Worm (Caenorhabditis elegans): ENCODE measurements around the gene F09F7.6.

F09F7.6 gene

DNA sequence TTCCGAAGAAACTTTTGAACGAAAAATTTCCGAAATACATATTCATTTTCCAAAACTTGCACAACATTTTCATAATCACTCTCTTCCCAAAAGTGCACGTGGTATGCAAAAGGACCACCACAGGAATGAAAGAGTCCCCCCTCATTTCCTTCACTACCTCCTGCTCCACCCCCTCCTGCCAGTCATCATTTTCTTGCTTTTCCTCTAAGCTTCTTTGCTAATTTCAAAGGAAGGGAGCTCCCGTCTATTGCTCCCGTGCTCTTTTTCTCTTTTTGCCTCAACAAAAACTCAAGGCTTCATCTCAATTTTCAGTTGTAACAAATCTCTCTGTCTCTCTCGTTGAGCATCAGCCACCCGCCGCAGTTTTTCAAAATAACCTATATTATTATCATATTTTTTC is 20.9 kb upstream of the F09F7.6 start:
- TF ChIP-seq unc-120 (tag; optimal IDR thresholded peaks at IDR 0.05; ENCODE audit: poor library complexity, severe bottlenecking) (peak; percentile 30), lin-32 (GFP tag; optimal IDR thresholded peaks at IDR 0.05) (no peak)

DNA sequence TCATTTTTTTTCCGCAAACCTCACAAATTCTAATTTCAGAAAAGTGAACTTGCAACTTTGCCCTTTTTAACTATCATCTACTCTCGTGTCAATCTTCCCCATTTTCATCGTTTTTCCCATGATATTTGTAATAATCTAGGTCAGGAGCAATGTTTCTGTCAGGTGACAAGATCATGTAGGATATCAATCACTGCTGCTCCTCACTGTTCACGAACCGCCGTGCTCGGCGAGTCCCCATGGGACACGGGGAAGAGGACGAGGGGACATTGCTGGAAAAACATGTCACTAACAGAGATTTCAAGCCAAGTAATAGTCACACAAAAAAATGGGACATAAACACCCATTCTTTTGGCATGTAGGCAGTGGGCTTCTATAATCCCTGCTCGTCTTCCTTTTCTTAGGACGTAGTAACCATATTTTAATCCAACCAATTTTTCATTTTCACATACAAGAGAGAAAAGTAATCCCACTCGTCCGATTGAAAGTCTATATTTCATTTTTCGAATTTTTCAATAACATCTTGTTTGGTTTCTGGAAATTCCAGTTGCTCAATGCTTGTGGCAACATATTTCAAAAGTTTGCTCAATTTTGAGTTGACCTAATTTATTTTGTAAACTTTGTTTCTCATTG is 19.0 kb upstream of the F09F7.6 start:
- TF ChIP-seq pha-4 (tag; optimal IDR thresholded peaks at IDR 0.05) (no peak), nhr-12 (tag; optimal IDR thresholded peaks at IDR 0.05) (no peak)

DNA sequence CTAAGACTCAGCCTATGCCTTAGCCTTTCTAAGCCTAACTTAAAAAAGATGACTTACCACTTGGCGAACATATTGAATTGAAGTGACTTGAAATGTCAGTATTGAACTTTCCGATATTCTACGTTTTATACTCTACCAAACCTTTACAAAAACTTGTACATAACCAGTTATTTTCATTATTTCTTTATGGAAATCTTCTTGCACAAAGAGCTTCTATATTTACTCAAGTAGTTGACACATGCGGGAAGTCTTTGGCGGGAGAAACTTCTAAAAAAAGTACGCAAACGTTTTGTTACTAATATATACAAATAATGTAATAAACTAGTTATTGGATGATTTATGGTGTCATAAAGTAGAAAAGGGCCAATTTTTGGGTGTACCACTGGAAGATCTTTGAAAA is 16.7 kb upstream of the F09F7.6 start, which contains the start of gene nspb-12:
nspb-12 (minus strand) TSS at position 101 of the 400 bp plus-strand sequence.
- TF ChIP-seq nhr-12 (tag; optimal IDR thresholded peaks at IDR 0.05) (no peak), mls-2 (tag; optimal IDR thresholded peaks at IDR 0.05) (no peak), ceh-39 (tag; optimal IDR thresholded peaks at IDR 0.05) (no peak), lsy-2 (tag; optimal IDR thresholded peaks at IDR 0.05) (no peak), unc-62 (GFP tag; optimal IDR thresholded peaks at IDR 0.05) (no peak), nhr-2 (tag; optimal IDR thresholded peaks at IDR 0.05) (no peak), mab-5 (tag; optimal IDR thresholded peaks at IDR 0.05) (no peak), nhr-237 (tag; optimal IDR thresholded peaks at IDR 0.05) (no peak), ztf-11 (tag; optimal IDR thresholded peaks at IDR 0.05) (no peak), ceh-83 (GFP tag; optimal IDR thresholded peaks at IDR 0.05) (no peak), nhr-76 (tag; optimal IDR thresholded peaks at IDR 0.05) (no peak), lin-32 (GFP tag; optimal IDR thresholded peaks at IDR 0.05) (no peak), sptf-1 (tag; optimal IDR thresholded peaks at IDR 0.05) (no peak), nhr-28 (tag; optimal IDR thresholded peaks at IDR 0.05) (no peak)

DNA sequence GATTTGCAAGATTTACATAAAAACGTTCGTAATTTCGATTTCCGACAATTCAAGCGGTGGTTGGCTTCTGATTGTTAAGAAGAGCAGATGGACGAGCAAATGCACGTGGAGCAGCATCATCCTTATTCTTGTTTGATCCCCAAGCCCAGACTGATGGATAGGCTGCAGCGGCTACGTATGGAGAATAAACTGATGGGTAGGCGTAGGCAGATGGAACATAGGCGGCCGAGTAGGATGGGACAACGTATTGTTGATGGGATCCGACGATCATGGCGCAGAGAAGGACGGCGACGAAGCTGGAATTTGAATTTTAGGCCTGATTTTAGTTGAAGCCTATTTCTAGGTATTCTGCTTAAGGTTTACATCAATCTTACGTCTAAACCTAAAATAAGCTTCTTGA is 16.3 kb upstream of the F09F7.6 start:
- no peak for TF ChIP-seq lin-13 (tag; optimal IDR thresholded peaks at IDR 0.05)
- no peak for TF ChIP-seq unc-39 (tag; optimal IDR thresholded peaks at IDR 0.05)
- TF ChIP-seq ztf-11 (tag; optimal IDR thresholded peaks at IDR 0.05) = no peak
- TF ChIP-seq ham-2 (GFP tag; optimal IDR thresholded peaks at IDR 0.05) = no peak
- no peak for TF ChIP-seq hlh-1 (tag; optimal IDR thresholded peaks at IDR 0.05)
- no peak for TF ChIP-seq cnd-1 (tag; optimal IDR thresholded peaks at IDR 0.05)
- no peak for TF ChIP-seq nhr-237 (tag; optimal IDR thresholded peaks at IDR 0.05)
- no peak for TF ChIP-seq nhr-12 (tag; optimal IDR thresholded peaks at IDR 0.05)
- no peak for TF ChIP-seq ceh-39 (tag; optimal IDR thresholded peaks at IDR 0.05)
- no peak for TF ChIP-seq bed-3 (GFP tag; optimal IDR thresholded peaks at IDR 0.05)
- no peak for TF ChIP-seq elt-3 (tag; optimal IDR thresholded peaks at IDR 0.05)
- TF ChIP-seq sptf-1 (tag; optimal IDR thresholded peaks at IDR 0.05) = no peak
- no peak for TF ChIP-seq nhr-2 (tag; optimal IDR thresholded peaks at IDR 0.05)

DNA sequence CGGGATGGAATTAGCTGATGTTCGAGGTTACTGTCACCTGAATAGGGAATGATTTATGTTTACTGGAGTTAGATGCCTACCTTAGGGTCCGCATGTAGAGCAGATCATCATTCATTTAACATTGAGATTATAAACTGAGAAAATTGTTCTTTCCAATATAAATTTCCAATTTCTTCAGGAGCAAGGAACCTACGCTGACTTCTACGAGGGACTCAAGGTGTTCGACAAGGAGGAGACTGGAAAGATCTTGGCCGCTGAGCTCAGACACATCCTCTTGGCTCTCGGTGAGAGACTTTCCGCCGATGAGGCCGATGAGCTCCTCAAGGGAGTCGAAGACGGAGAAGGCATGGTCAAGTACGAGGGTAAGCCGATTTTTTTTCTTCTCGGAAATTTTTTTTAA is 14.6 kb upstream of the F09F7.6 start:
- TF ChIP-seq lin-32 (GFP tag; optimal IDR thresholded peaks at IDR 0.05) (no peak), lsy-2 (tag; optimal IDR thresholded peaks at IDR 0.05) (no peak), mep-1 (tag; optimal IDR thresholded peaks at IDR 0.05) (no peak), unc-120 (tag; optimal IDR thresholded peaks at IDR 0.05; ENCODE audit: poor library complexity, severe bottlenecking) (no peak), ceh-43 (GFP tag; optimal IDR thresholded peaks at IDR 0.05) (no peak), tbx-8 (GFP tag; optimal IDR thresholded peaks at IDR 0.05) (no peak), unc-62 (GFP tag; optimal IDR thresholded peaks at IDR 0.05) (no peak), elt-1 (tag; optimal IDR thresholded peaks at IDR 0.05; ENCODE audit: borderline replicate concordance, insufficient read depth) (no peak), ceh-83 (GFP tag; optimal IDR thresholded peaks at IDR 0.05) (no peak), blmp-1 (tag; optimal IDR thresholded peaks at IDR 0.05) (no peak), snpc-4 (tag; optimal IDR thresholded peaks at IDR 0.05) (no peak), nhr-76 (tag; optimal IDR thresholded peaks at IDR 0.05) (no peak), ces-1 (GFP tag; optimal IDR thresholded peaks at IDR 0.05) (no peak), ztf-11 (tag; optimal IDR thresholded peaks at IDR 0.05) (no peak), nhr-2 (tag; optimal IDR thresholded peaks at IDR 0.05) (no peak), pha-4 (tag; optimal IDR thresholded peaks at IDR 0.05) (no peak)

DNA sequence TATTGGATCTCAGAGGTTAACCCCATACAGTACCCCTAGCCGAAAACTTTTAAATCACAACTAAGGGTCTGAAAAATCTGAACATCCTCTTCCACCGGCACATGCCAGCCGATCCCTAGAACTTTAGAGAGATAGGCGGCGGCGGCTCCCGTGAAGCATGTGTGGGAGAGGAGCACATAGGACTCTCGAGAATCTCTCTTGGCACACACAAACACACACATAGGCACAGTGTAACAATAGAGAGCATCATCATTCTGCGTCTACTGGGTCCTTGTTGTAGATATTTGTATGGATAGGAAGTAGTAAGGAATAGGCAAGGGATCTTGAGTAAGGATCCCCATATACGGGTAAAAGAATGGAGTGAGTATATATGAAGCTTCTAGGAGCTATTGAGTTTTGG is 13.8 kb upstream of the F09F7.6 start:
- TF ChIP-seq unc-120 (tag; optimal IDR thresholded peaks at IDR 0.05; ENCODE audit: poor library complexity, severe bottlenecking) (peak; percentile 47), nhr-12 (tag; optimal IDR thresholded peaks at IDR 0.05) (no peak)
